Worm (Caenorhabditis elegans) whole organism, L4/young adult: ENCODE results near the gene C02E7.7.

Experiments used
- W03F9.2 ChIP-seq: fragments of 150-350 bp; optimal IDR thresholded peaks from 2 replicates; lab custom pipeline; 2014; ENCODE audit warnings: missing biosample characterization, missing genetic modification characterization
- dao-5 ChIP-seq: sonication (generic microtip); optimal IDR thresholded peaks from 2 replicates; lab custom pipeline; 2016; ENCODE audit warnings: missing genotype, missing genetic modification characterization, moderate library complexity, missing compliant biosample characterization
- him-1 ChIP-seq: sonication (generic microtip); optimal IDR thresholded peaks from 2 replicates; lab custom pipeline; 2016; ENCODE audit warnings: missing genotype, missing genetic modification reagents, missing genetic modification characterization, missing compliant biosample characterization

Gene C02E7.7

ce11 chrV:4937337-4937736 is 19.0 kb upstream of the C02E7.7 start:
- TF ChIP-seq W03F9.2 (no peak), dao-5 (tag; lab: Kevin White, UChicago) (no peak), him-1 (no peak)

ce11 chrV:4935096-4935495 is 16.7 kb upstream of the C02E7.7 start:
- TF ChIP-seq dao-5 (tag; lab: Kevin White, UChicago) (no peak), W03F9.2 (no peak), him-1 (no peak)

- TF ChIP-seq W03F9.2 = no peak
- TF ChIP-seq him-1 = no peak
- no peak for TF ChIP-seq dao-5 (tag; lab: Kevin White, UChicago)
These were observed 16.0 kb upstream of the C02E7.7 start, which contains the start of gene catp-2 for ce11 chrV:4934406-4934805. Gene catp-2, plus strand, starts transcription at chrV:4934706.

DNA sequence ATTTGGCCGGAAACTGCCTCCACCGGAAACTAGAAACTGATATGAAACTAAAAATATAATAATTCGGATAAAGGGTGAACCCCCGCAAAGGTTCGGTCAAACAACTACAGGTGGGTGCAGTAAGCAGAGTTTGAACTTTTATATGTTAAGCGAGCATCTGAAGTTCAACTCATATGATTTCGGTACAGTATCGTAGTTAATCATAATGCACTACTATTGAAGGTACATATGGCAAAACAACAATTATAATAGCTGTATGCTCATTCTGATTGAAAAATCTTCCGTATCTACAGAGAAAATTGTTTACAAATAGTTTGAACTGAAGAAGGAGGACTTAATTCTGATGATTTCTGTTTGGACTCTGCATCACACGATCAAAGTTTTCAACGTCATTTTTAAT is 14.9 kb upstream of the C02E7.7 start:
- TF ChIP-seq W03F9.2 (no peak), him-1 (no peak), dao-5 (tag; lab: Kevin White, UChicago) (no peak)

DNA sequence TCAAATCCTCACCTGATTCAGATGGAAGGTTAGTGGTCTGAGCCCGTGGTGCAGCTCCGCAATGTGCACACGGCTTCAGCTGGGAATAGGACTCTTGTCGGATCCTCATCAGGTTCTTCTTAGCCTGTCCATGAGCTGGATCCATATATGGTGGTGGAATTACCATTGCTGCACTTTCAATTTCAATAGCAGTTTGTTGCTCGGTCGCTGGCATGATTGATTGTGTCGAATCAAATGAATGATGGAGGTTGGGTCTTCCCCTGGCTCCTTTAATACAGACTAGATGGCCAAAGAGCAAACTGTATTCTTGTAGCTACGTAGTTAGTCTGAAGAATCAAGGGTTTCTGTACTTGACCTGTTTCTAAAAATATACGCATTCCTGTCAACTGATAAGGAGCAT is 14.4 kb upstream of the C02E7.7 start, which contains the start of gene C02E7.10:
Gene C02E7.10 (minus strand): TSS at position 232 of the 400 bp plus-strand sequence.
- no peak for TF ChIP-seq dao-5 (tag; lab: Kevin White, UChicago)
- no peak for TF ChIP-seq him-1
- TF ChIP-seq W03F9.2 = no peak

DNA sequence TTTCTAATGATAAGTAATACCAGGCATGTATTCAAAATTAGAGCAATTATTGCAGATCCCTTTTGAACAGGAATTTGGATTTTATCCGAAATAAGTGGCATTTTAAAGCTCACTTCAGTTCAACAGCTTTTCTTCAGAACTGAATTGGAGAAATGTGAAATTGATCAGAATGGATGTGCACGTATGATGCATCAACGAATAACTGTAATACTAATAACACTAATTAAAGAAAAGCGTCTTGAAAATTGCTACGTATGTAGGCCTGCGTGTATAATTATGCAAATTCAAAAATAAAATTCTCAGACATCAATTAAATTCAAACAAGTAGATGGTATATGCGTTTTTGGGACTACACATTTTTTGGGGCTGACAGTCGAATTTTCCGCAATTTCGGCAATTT is 11.5 kb upstream of the C02E7.7 start, which contains the start of gene str-205:
Gene str-205 (minus strand): TSS at position 101 of the 400 bp plus-strand sequence.
- no peak for TF ChIP-seq him-1
- no peak for TF ChIP-seq W03F9.2
- TF ChIP-seq dao-5 (tag; lab: Kevin White, UChicago) = no peak

DNA sequence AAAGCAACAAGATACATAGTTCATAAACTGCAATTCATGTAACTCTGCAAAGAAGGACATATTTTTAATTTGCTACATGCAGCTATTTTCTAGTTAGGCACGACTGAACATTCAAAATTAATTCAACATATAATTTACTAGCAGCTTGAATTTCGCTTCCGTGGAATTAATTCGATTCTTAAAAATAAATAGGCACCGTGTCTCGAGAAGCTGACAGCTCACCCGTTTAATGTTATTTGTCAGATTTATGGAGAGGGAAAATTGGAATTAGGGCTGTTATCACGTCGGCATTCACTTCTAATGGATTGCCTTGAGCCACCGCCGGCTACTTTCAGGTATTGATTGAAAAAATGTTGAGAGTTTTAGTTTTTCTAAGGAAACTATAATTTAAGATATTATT is 8.0 kb upstream of the C02E7.7 start, which contains the start of gene srh-21:
Gene srh-21 (plus strand): TSS at position 301 of the 400 bp plus-strand sequence.
- TF ChIP-seq W03F9.2 (no peak), dao-5 (tag; lab: Kevin White, UChicago) (no peak), him-1 (no peak)

DNA sequence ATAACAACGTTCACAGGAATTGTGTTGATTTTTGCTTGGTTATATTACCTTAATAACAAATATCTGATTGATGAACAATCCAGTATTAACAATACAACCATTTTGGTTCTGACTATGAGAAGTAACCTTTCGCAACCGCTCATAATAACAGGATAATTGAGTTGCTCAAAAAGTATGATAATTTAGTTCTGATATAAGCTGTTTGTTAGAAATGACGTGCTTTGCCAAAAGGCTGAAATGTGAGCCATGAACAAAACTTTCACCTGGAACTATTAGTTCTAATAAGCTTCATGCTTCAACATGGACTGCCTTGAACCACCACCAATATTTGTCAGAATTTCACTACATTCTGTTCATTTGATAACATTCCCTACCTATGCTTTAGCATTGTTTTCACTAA is 6.2 kb upstream of the C02E7.7 start, which contains the start of gene srh-20:
Gene srh-20 (plus strand): TSS at position 301 of the 400 bp plus-strand sequence.
- no peak for TF ChIP-seq W03F9.2
- TF ChIP-seq him-1 = no peak
- TF ChIP-seq dao-5 (tag; lab: Kevin White, UChicago) = no peak

DNA sequence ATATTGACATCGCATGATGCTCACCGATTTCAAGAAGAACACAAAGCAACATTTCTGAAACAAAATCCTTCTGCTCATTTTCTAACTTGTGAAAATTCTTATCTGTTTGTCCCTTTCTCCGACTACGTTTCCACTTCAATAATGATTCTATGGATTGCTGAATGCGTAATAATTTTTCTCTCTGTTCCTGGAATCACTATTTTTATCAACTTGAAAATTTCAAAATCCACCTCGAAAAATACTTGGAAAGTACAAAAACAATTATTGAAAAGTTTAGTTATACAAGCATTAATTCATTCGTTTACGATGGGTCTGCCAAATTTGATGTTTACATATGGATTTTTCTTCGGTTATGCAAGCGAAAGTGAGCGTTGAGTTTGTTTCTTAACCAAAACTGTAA is 3.6 kb upstream of the C02E7.7 start, which contains the start of gene srh-22:
Gene srh-22 (plus strand): TSS at position 301 of the 400 bp plus-strand sequence.
- TF ChIP-seq dao-5 (tag; lab: Kevin White, UChicago) (no peak), him-1 (no peak), W03F9.2 (no peak)

DNA sequence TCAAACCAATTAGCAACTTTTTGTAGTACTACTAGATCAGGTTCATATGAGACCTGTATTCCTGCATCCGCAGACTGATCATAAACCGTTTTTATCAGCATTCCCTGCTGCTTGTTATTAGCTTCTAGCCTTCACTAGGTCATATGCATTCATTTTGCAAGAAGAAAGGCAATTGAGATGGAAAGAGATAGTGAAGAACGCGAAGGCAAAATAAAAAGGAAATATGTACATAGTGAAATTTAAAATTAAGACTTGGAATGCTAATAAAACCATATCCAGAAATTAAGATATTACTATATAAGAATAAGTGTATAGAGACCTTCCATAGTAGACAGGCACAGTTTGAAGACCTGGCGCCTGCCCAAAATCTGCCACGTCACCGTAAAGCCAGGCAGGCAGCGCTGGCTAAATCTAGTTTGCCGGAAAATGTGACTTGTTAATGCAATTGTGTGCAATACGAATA is 2.3 kb upstream of the C02E7.7 start, which contains the start of the genes C02E7.8 and srh-23:
Gene C02E7.8 (minus strand): TSS at position 101 of the 463 bp plus-strand sequence.
Gene srh-23 (plus strand): TSS at position 413 of the 463 bp plus-strand sequence.
- TF ChIP-seq dao-5 (tag; lab: Kevin White, UChicago) (no peak), him-1 (no peak), W03F9.2 (no peak)

- no peak for TF ChIP-seq him-1
- TF ChIP-seq dao-5 (tag; lab: Kevin White, UChicago) = no peak
- TF ChIP-seq W03F9.2 = no peak
These were observed 387 bp upstream of the C02E7.7 start, which contains the start of gene C02E7.6 for ce11 chrV:4918664-4919257. Gene C02E7.6, plus strand, starts transcription at chrV:4919207.

ce11 chrV:4914879-4915278 is 3.5 kb downstream of the C02E7.7 start, which contains the start of gene H23N18.6:
Gene H23N18.6, minus strand, starts transcription at chrV:4915079.
- TF ChIP-seq W03F9.2 (no peak), him-1 (no peak), dao-5 (tag; lab: Kevin White, UChicago) (no peak)

ce11 chrV:4913853-4914252 is 4.5 kb downstream of the C02E7.7 start:
- no peak for TF ChIP-seq W03F9.2
- no peak for TF ChIP-seq him-1
- no peak for TF ChIP-seq dao-5 (tag; lab: Kevin White, UChicago)

- TF ChIP-seq W03F9.2 (no peak), dao-5 (tag; lab: Kevin White, UChicago) (no peak), him-1 (no peak)
These were observed 6.1 kb downstream of the C02E7.7 start, which contains the start of gene H23N18.5 for ce11 chrV:4912313-4912712. Gene H23N18.5, minus strand, starts transcription at chrV:4912381.

- TF ChIP-seq W03F9.2 (no peak), him-1 (no peak), dao-5 (tag; lab: Kevin White, UChicago) (no peak)
These were observed 9.8 kb downstream of the C02E7.7 start, which contains the start of gene ugt-13 for ce11 chrV:4908591-4908990. Gene ugt-13, plus strand, starts transcription at chrV:4908884.
